Worm (Caenorhabditis elegans) whole organism, L2 larva: ENCODE measurements around the gene clec-71.
A peak's percentile ranks its signal among the peaks of the same experiment; 100 is the strongest.

Experiments used
- Y55F3AM.14 ChIP-seq: fragments of 200-800 bp; sonication (Bioruptor generic); optimal IDR thresholded peaks from 2 replicates; lab custom pipeline; 2018; ENCODE audit warnings: mild to moderate bottlenecking, missing genetic modification characterization, missing compliant biosample characterization
- ama-1 ChIP-seq: fragments of 150-350 bp; optimal IDR thresholded peaks from 2 replicates; lab custom pipeline; 2018; ENCODE audit warnings: inconsistent platforms
- elt-3 ChIP-seq: sonication (generic microtip); optimal IDR thresholded peaks from 2 replicates; lab custom pipeline; 2017; ENCODE audit warnings: missing biosample characterization, missing genetic modification characterization
- fos-1 ChIP-seq: fragments of 150-350 bp; optimal IDR thresholded peaks from 2 replicates; lab custom pipeline; 2014; ENCODE audit warnings: missing biosample characterization, missing genetic modification characterization
- lsy-2 ChIP-seq, 2 experiments: fragments of 150-350 bp in 1 of 2; sonication (generic microtip) in 1 of 2; optimal IDR thresholded peaks; 2 replicates each; lab custom pipeline; 2014 to 2017; ENCODE audit warnings: missing biosample characterization in 2 of 2, missing genetic modification characterization in 2 of 2
- nhr-11 ChIP-seq: fragments of 150-350 bp; optimal IDR thresholded peaks from 2 replicates; lab custom pipeline; 2014; ENCODE audit warnings: missing biosample characterization, missing genetic modification characterization
- nhr-77 ChIP-seq: fragments of 150-350 bp; optimal IDR thresholded peaks from 2 replicates; lab custom pipeline; 2014; ENCODE audit warnings: missing biosample characterization, missing genetic modification characterization
- skn-1 ChIP-seq: sonication (generic microtip); optimal IDR thresholded peaks from 2 replicates; lab custom pipeline; 2017; ENCODE audit warnings: missing biosample characterization, missing genetic modification characterization
- sma-3 ChIP-seq: sonication (generic microtip); optimal IDR thresholded peaks from 2 replicates; lab custom pipeline; 2016; ENCODE audit warnings: missing genetic modification reagents, missing genetic modification characterization, missing compliant biosample characterization
- unc-39 ChIP-seq: fragments of 150-350 bp; optimal IDR thresholded peaks from 2 replicates; lab custom pipeline; 2014; ENCODE audit warnings: missing biosample characterization, missing genetic modification characterization
- unc-55 ChIP-seq: fragments of 150-350 bp; sonication (generic microtip); optimal IDR thresholded peaks from 3 replicates; lab custom pipeline; 2014; ENCODE audit warnings: missing biosample characterization, missing genetic modification reagents, missing genetic modification characterization
- unc-62 ChIP-seq: fragments of 150-350 bp; optimal IDR thresholded peaks from 2 replicates; lab custom pipeline; 2014; ENCODE audit warnings: missing biosample characterization, missing genetic modification reagents, missing genetic modification characterization

ce11 chrIV:3921898-3922297 is 15.4 kb upstream of the clec-71 start, which contains the start of gene clec-67:
- TF ChIP-seq unc-55 (GFP tag; lab: Kevin White, UChicago) (no peak), unc-62 (GFP tag; lab: Kevin White, UChicago) (no peak), Y55F3AM.14 (GFP tag; lab: Kevin White, UChicago) (no peak), skn-1 (tag; lab: Kevin White, UChicago) (no peak), lsy-2 (tag; optimal IDR thresholded peaks at IDR 0.05; lab: Kevin White, UChicago) (no peak), sma-3 (GFP tag; lab: Kevin White, UChicago) (no peak), ama-1 (no peak), fos-1 (peak; percentile 79), elt-3 (tag; lab: Kevin White, UChicago) (no peak), unc-39 (tag; lab: Kevin White, UChicago) (no peak), nhr-77 (tag; lab: Kevin White, UChicago) (no peak), nhr-11 (tag; lab: Kevin White, UChicago) (no peak)
